Worm (Caenorhabditis elegans) whole organism, L2 larva: ENCODE measurements around the gene C03C10.7.

Experiments
- C34F6.9 ChIP-seq: fragments of 150-350 bp; optimal IDR thresholded peaks from 2 replicates; lab custom pipeline; 2014; ENCODE audit warnings: missing biosample characterization, missing genetic modification characterization
- F13H6.1 ChIP-seq: sonication (generic microtip); optimal IDR thresholded peaks from 2 replicates; lab custom pipeline; 2016; ENCODE audit warnings: missing genetic modification characterization, missing compliant biosample characterization
- R02D3.7 ChIP-seq: fragments of 150-350 bp; optimal IDR thresholded peaks from 2 replicates; lab custom pipeline; 2014; ENCODE audit warnings: missing biosample characterization, missing genetic modification characterization
- Y55F3AM.14 ChIP-seq: fragments of 200-800 bp; sonication (Bioruptor generic); optimal IDR thresholded peaks from 2 replicates; lab custom pipeline; 2018; ENCODE audit warnings: mild to moderate bottlenecking, missing genetic modification characterization, missing compliant biosample characterization
- ZK546.5 ChIP-seq: sonication (generic microtip); optimal IDR thresholded peaks from 2 replicates; lab custom pipeline; 2017; ENCODE audit warnings: missing biosample characterization, missing genetic modification characterization
- alr-1 ChIP-seq: fragments of 150-350 bp; optimal IDR thresholded peaks from 2 replicates; lab custom pipeline; 2014; ENCODE audit warnings: missing biosample characterization, missing genetic modification characterization
- aly-2 ChIP-seq: fragments of 150-350 bp; optimal IDR thresholded peaks from 2 replicates; lab custom pipeline; 2014; ENCODE audit warnings: missing biosample characterization, missing genetic modification characterization
- ama-1 ChIP-seq: fragments of 150-350 bp; optimal IDR thresholded peaks from 2 replicates; lab custom pipeline; 2018; ENCODE audit warnings: inconsistent platforms
- blmp-1 ChIP-seq: sonication (generic microtip); optimal IDR thresholded peaks from 2 replicates; lab custom pipeline; 2017; ENCODE audit warnings: missing genetic modification characterization, mild to moderate bottlenecking, missing compliant biosample characterization, antibody characterized with exemption, moderate library complexity; ENCODE audit not compliant: insufficient read depth
- ceh-16 ChIP-seq: fragments of 150-350 bp; optimal IDR thresholded peaks from 2 replicates; lab custom pipeline; 2014; ENCODE audit warnings: missing biosample characterization, missing genetic modification characterization
- ceh-82 ChIP-seq: fragments of 150-350 bp; optimal IDR thresholded peaks from 2 replicates; lab custom pipeline; 2014; ENCODE audit warnings: missing biosample characterization, missing genetic modification characterization
- crh-2 ChIP-seq: sonication (generic microtip); optimal IDR thresholded peaks from 2 replicates; lab custom pipeline; 2017; ENCODE audit warnings: missing biosample characterization, missing genetic modification characterization
- dmd-4 ChIP-seq: sonication (generic microtip); optimal IDR thresholded peaks from 2 replicates; lab custom pipeline; 2017; ENCODE audit warnings: missing biosample characterization, missing genetic modification characterization
- egl-27 ChIP-seq: sonication (generic microtip); optimal IDR thresholded peaks from 3 replicates; lab custom pipeline; 2017; ENCODE audit warnings: missing biosample characterization, missing genetic modification reagents, missing genetic modification characterization
- elt-1 ChIP-seq: fragments of 150-350 bp; optimal IDR thresholded peaks from 2 replicates; lab custom pipeline; 2014; ENCODE audit warnings: missing biosample characterization, missing genetic modification characterization
- elt-3 ChIP-seq: sonication (generic microtip); optimal IDR thresholded peaks from 2 replicates; lab custom pipeline; 2017; ENCODE audit warnings: missing biosample characterization, missing genetic modification characterization
- fos-1 ChIP-seq: fragments of 150-350 bp; optimal IDR thresholded peaks from 2 replicates; lab custom pipeline; 2014; ENCODE audit warnings: missing biosample characterization, missing genetic modification characterization
- gmeb-1 ChIP-seq: fragments of 150-350 bp; optimal IDR thresholded peaks from 2 replicates; lab custom pipeline; 2014; ENCODE audit warnings: missing biosample characterization, missing genetic modification characterization
- lin-11 ChIP-seq: fragments of 150-350 bp; sonication (generic microtip); optimal IDR thresholded peaks from 2 replicates; lab custom pipeline; 2014; ENCODE audit warnings: missing biosample characterization, missing genetic modification characterization, inconsistent platforms, mixed read lengths
- lin-13 ChIP-seq: fragments of 150-350 bp; optimal IDR thresholded peaks from 2 replicates; lab custom pipeline; 2014; ENCODE audit warnings: missing biosample characterization, missing genetic modification reagents, missing genetic modification characterization
- lin-39 ChIP-seq: fragments of 150-350 bp; optimal IDR thresholded peaks from 2 replicates; lab custom pipeline; 2014; ENCODE audit warnings: missing biosample characterization, missing genetic modification reagents, missing genetic modification characterization
- lsy-2 ChIP-seq, 2 experiments: fragments of 150-350 bp in 1 of 2; sonication (generic microtip) in 1 of 2; optimal IDR thresholded peaks; 2 replicates each; lab custom pipeline; 2014 to 2017; ENCODE audit warnings: missing biosample characterization in 2 of 2, missing genetic modification characterization in 2 of 2
- mab-5 ChIP-seq: fragments of 150-350 bp; optimal IDR thresholded peaks from 2 replicates; lab custom pipeline; 2014; ENCODE audit warnings: missing biosample characterization, missing genetic modification characterization
- mbf-1 ChIP-seq: sonication (generic microtip); optimal IDR thresholded peaks from 2 replicates; lab custom pipeline; 2017; ENCODE audit warnings: missing biosample characterization, missing genetic modification characterization
- mdl-1 ChIP-seq, 2 experiments: fragments of 150-350 bp in 1 of 2; sonication (generic microtip) in 1 of 2; optimal IDR thresholded peaks; 2 replicates each; lab custom pipeline; 2017; ENCODE audit warnings: missing biosample characterization in 2 of 2, missing genetic modification characterization in 2 of 2
- nhr-10 ChIP-seq: sonication (generic microtip); optimal IDR thresholded peaks from 2 replicates; lab custom pipeline; 2017; ENCODE audit warnings: missing biosample characterization, missing genetic modification characterization
- nhr-11 ChIP-seq: fragments of 150-350 bp; optimal IDR thresholded peaks from 2 replicates; lab custom pipeline; 2014; ENCODE audit warnings: missing biosample characterization, missing genetic modification characterization
- nhr-12 ChIP-seq: fragments of 150-350 bp; optimal IDR thresholded peaks from 2 replicates; lab custom pipeline; 2014; ENCODE audit warnings: missing biosample characterization, missing genetic modification characterization
- nhr-129 ChIP-seq: fragments of 150-350 bp; optimal IDR thresholded peaks from 2 replicates; lab custom pipeline; 2014; ENCODE audit warnings: missing biosample characterization, missing genetic modification characterization
- nhr-21 ChIP-seq: fragments of 150-350 bp; optimal IDR thresholded peaks from 2 replicates; lab custom pipeline; 2014; ENCODE audit warnings: missing biosample characterization, missing genetic modification characterization
- nhr-23 ChIP-seq: fragments of 150-350 bp; optimal IDR thresholded peaks from 2 replicates; lab custom pipeline; 2014; ENCODE audit warnings: missing biosample characterization, missing genetic modification reagents, missing genetic modification characterization
- nhr-237 ChIP-seq: fragments of 150-350 bp; optimal IDR thresholded peaks from 2 replicates; lab custom pipeline; 2014; ENCODE audit warnings: missing biosample characterization, missing genetic modification characterization
- nhr-25 ChIP-seq: fragments of 150-350 bp; sonication (generic microtip); optimal IDR thresholded peaks from 3 replicates; lab custom pipeline; 2014; ENCODE audit warnings: missing biosample characterization, missing genetic modification characterization
- nhr-6 ChIP-seq: fragments of 150-350 bp; optimal IDR thresholded peaks from 2 replicates; lab custom pipeline; 2014; ENCODE audit warnings: missing biosample characterization, missing genetic modification characterization
- nhr-77 ChIP-seq: fragments of 150-350 bp; optimal IDR thresholded peaks from 2 replicates; lab custom pipeline; 2014; ENCODE audit warnings: missing biosample characterization, missing genetic modification characterization
- peb-1 ChIP-seq: fragments of 150-350 bp; optimal IDR thresholded peaks from 2 replicates; lab custom pipeline; 2014; ENCODE audit warnings: missing biosample characterization, missing genetic modification characterization
- sem-4 ChIP-seq: fragments of 150-350 bp; optimal IDR thresholded peaks from 2 replicates; lab custom pipeline; 2014; ENCODE audit warnings: missing biosample characterization, missing genetic modification reagents, missing genetic modification characterization
- skn-1 ChIP-seq: sonication (generic microtip); optimal IDR thresholded peaks from 2 replicates; lab custom pipeline; 2017; ENCODE audit warnings: missing biosample characterization, missing genetic modification characterization
- sma-3 ChIP-seq: sonication (generic microtip); optimal IDR thresholded peaks from 2 replicates; lab custom pipeline; 2016; ENCODE audit warnings: missing genetic modification reagents, missing genetic modification characterization, missing compliant biosample characterization
- sma-9 ChIP-seq, 2 experiments: fragments of 150-350 bp in 1 of 2; sonication (generic microtip) in 1 of 2; optimal IDR thresholded peaks; 2 replicates each; lab custom pipeline; 2014 to 2016; ENCODE audit warnings: missing genetic modification characterization in 2 of 2, mild to moderate bottlenecking in 1 of 2, missing biosample characterization in 1 of 2, missing compliant biosample characterization in 1 of 2, missing genetic modification reagents in 1 of 2, moderate library complexity in 1 of 2
- snpc-4 ChIP-seq: fragments of 150-350 bp; optimal IDR thresholded peaks from 2 replicates; lab custom pipeline; 2014; ENCODE audit warnings: missing biosample characterization, missing genetic modification characterization
- unc-39 ChIP-seq: fragments of 150-350 bp; optimal IDR thresholded peaks from 2 replicates; lab custom pipeline; 2014; ENCODE audit warnings: missing biosample characterization, missing genetic modification characterization
- unc-55 ChIP-seq: fragments of 150-350 bp; sonication (generic microtip); optimal IDR thresholded peaks from 3 replicates; lab custom pipeline; 2014; ENCODE audit warnings: missing biosample characterization, missing genetic modification reagents, missing genetic modification characterization
- unc-62 ChIP-seq: fragments of 150-350 bp; optimal IDR thresholded peaks from 2 replicates; lab custom pipeline; 2014; ENCODE audit warnings: missing biosample characterization, missing genetic modification reagents, missing genetic modification characterization
- zag-1 ChIP-seq: fragments of 150-350 bp; optimal IDR thresholded peaks from 2 replicates; lab custom pipeline; 2014; ENCODE audit warnings: missing biosample characterization, missing genetic modification characterization
- ztf-1 ChIP-seq: fragments of 200-800 bp; sonication (Bioruptor generic); conservative IDR thresholded peaks from 2 replicates; pipeline ENCODE4 v1.3.6; 2022; ENCODE audit warnings: missing genetic modification characterization, missing compliant biosample characterization
- ztf-11 ChIP-seq: sonication (generic microtip); optimal IDR thresholded peaks from 2 replicates; lab custom pipeline; 2017; ENCODE audit warnings: missing biosample characterization, missing genetic modification characterization
- ztf-4 ChIP-seq: fragments of 150-350 bp; optimal IDR thresholded peaks from 2 replicates; lab custom pipeline; 2014; ENCODE audit warnings: missing biosample characterization, missing genetic modification characterization

The C03C10.7 gene

ce11 chrIII:4058643-4059042 lies 37.2 kb upstream of the C03C10.7 start, which contains the start of gene his-69:
Gene his-69 (minus strand): TSS chrIII:4058743.
- no peak for TF ChIP-seq blmp-1

ce11 chrIII:4060019-4060418 lies 35.8 kb upstream of the C03C10.7 start, which contains the start of gene his-70:
Gene his-70 (minus strand): TSS chrIII:4060119.
- TF ChIP-seq nhr-12 (tag; lab: Kevin White, UChicago) (no peak), lin-11 (tag; lab: Kevin White, UChicago) (no peak), ceh-16 (tag; lab: Kevin White, UChicago) (no peak), Y55F3AM.14 (GFP tag; lab: Kevin White, UChicago) (no peak), peb-1 (tag; lab: Kevin White, UChicago) (no peak), unc-62 (no peak), nhr-77 (tag; lab: Kevin White, UChicago) (no peak), nhr-21 (tag; lab: Kevin White, UChicago) (no peak), nhr-237 (tag; lab: Kevin White, UChicago) (no peak)

- TF ChIP-seq nhr-25 (no peak), lin-39 (tag; lab: Kevin White, UChicago) (no peak), R02D3.7 (tag; lab: Kevin White, UChicago) (no peak), elt-3 (tag; lab: Kevin White, UChicago) (no peak), zag-1 (peak; percentile 85), ceh-16 (tag; lab: Kevin White, UChicago) (no peak), F13H6.1 (tag; lab: Kevin White, UChicago) (peak; percentile 71), sma-9 (GFP tag; optimal IDR thresholded peaks at IDR 0.05; lab: Kevin White, UChicago) (peak; percentile 31), sma-9 (tag; optimal IDR thresholded peaks at IDR 0.05; lab: Kevin White, UChicago) (no peak), nhr-23 (no peak), nhr-237 (tag; lab: Kevin White, UChicago) (no peak), crh-2 (tag; lab: Kevin White, UChicago) (peak; percentile 15), nhr-129 (tag; lab: Kevin White, UChicago) (peak; percentile 34), ama-1 (lab: Kevin White, UChicago) (no peak), unc-39 (tag; lab: Kevin White, UChicago) (no peak), alr-1 (no peak), gmeb-1 (tag; lab: Kevin White, UChicago) (no peak), C34F6.9 (tag; lab: Kevin White, UChicago) (peak; percentile 76), mbf-1 (tag; lab: Kevin White, UChicago) (no peak), ztf-1 (no peak), ceh-82 (tag; lab: Kevin White, UChicago) (no peak), egl-27 (tag; lab: Kevin White, UChicago) (peak; percentile 1), elt-1 (tag; lab: Kevin White, UChicago) (no peak), nhr-6 (tag; lab: Kevin White, UChicago) (no peak), lin-11 (tag; lab: Kevin White, UChicago) (peak; percentile 21), lsy-2 (tag; optimal IDR thresholded peaks at IDR 0.05; lab: Kevin White, UChicago) (peak in 1 of 2 experiments; percentile 63), fos-1 (no peak), lin-13 (GFP tag; lab: Kevin White, UChicago) (no peak), peb-1 (tag; lab: Kevin White, UChicago) (no peak), mdl-1 (tag; optimal IDR thresholded peaks at IDR 0.05; lab: Kevin White, UChicago) (peak in 1 of 2 experiments; percentile 5), nhr-21 (tag; lab: Kevin White, UChicago) (no peak), ztf-4 (tag; lab: Kevin White, UChicago) (no peak), nhr-77 (tag; lab: Kevin White, UChicago) (no peak), mab-5 (tag; lab: Kevin White, UChicago) (peak; percentile 15), ZK546.5 (tag; lab: Kevin White, UChicago) (no peak), unc-62 (no peak), unc-55 (peak; percentile 81), snpc-4 (no peak), nhr-11 (tag; lab: Kevin White, UChicago) (no peak), blmp-1 (no peak), ztf-11 (no peak), nhr-10 (tag; lab: Kevin White, UChicago) (no peak), Y55F3AM.14 (GFP tag; lab: Kevin White, UChicago) (peak; percentile 28), sem-4 (tag; lab: Kevin White, UChicago) (peak; percentile 27), nhr-12 (tag; lab: Kevin White, UChicago) (no peak), dmd-4 (tag; lab: Kevin White, UChicago) (no peak), sma-3 (GFP tag; lab: Kevin White, UChicago) (no peak), aly-2 (no peak), skn-1 (tag; lab: Kevin White, UChicago) (no peak)
Measured at ce11 chrIII:4063724-4064123, 32.1 kb upstream of the C03C10.7 start.
